Fruit fly (Drosophila melanogaster) whole organism, embryonic: Measurements from ENCODE around the gene CG42810.

Experiments used
- ATbp ChIP-seq: fragments of 200-800 bp; sonication (Bioruptor generic); optimal IDR thresholded peaks from 2 replicates; lab custom pipeline; 2017; ENCODE audit warnings: missing biosample characterization, mild to moderate bottlenecking, missing genetic modification characterization, missing genetic modification reagents
- Aef1 ChIP-seq: fragments of 200-800 bp; sonication (Bioruptor generic); IDR thresholded peaks from 3 replicates; pipeline ENCODE4 v1.3.6; 2022; ENCODE audit warnings: missing biosample characterization, missing genetic modification characterization
- Atf6 ChIP-seq: fragments of 200-800 bp; sonication (Bioruptor generic); IDR thresholded peaks from 2 replicates; pipeline ENCODE4 v1.3.6; 2022; ENCODE audit warnings: missing biosample characterization, missing genetic modification characterization
- CG11398 ChIP-seq: fragments of 200-800 bp; sonication (Bioruptor generic); optimal IDR thresholded peaks from 2 replicates; lab custom pipeline; 2016; ENCODE audit warnings: missing biosample characterization, missing genetic modification characterization
- CG11504 ChIP-seq: fragments of 200-800 bp; sonication (Bioruptor generic); optimal IDR thresholded peaks from 3 replicates; lab custom pipeline; 2019; ENCODE audit warnings: missing biosample characterization, mild to moderate bottlenecking, missing genetic modification characterization, moderate library complexity
- CG11696 ChIP-seq: fragments of 200-800 bp; sonication (Bioruptor generic); IDR thresholded peaks from 2 replicates; pipeline ENCODE4 v1.3.6; 2022; ENCODE audit warnings: missing biosample characterization, missing genetic modification characterization
- CG14860 ChIP-seq: fragments of 200-800 bp; sonication (Bioruptor generic); IDR thresholded peaks from 3 replicates; pipeline ENCODE4 v1.3.6; 2022; ENCODE audit warnings: missing biosample characterization, missing genetic modification characterization; ENCODE audit not compliant: partially characterized antibody
- CG1529 ChIP-seq: fragments of 200-800 bp; sonication (Bioruptor generic); optimal IDR thresholded peaks from 3 replicates; lab custom pipeline; 2018; ENCODE audit warnings: missing biosample characterization, missing genetic modification characterization
- CG1647 ChIP-seq: fragments of 200-800 bp; sonication (Bioruptor generic); optimal IDR thresholded peaks from 3 replicates; lab custom pipeline; 2016; ENCODE audit warnings: missing biosample characterization, missing genetic modification characterization
- CG17568 ChIP-seq: fragments of 200-800 bp; sonication (Bioruptor generic); optimal IDR thresholded peaks from 2 replicates; lab custom pipeline; 2018; ENCODE audit warnings: missing biosample characterization, mild to moderate bottlenecking, missing genetic modification characterization, moderate library complexity
- CG18764 ChIP-seq: fragments of 200-800 bp; sonication (Bioruptor generic); optimal IDR thresholded peaks from 3 replicates; lab custom pipeline; 2016; ENCODE audit warnings: missing biosample characterization, missing genetic modification characterization
- CG2712 ChIP-seq: fragments of 200-800 bp; optimal IDR thresholded peaks from 3 replicates; lab custom pipeline; 2019; ENCODE audit warnings: missing biosample characterization, mild to moderate bottlenecking, missing genetic modification characterization, moderate library complexity
- CG4328 ChIP-seq: fragments of 200-800 bp; sonication (Bioruptor generic); optimal IDR thresholded peaks from 3 replicates; lab custom pipeline; 2017; ENCODE audit warnings: missing biosample characterization, missing genetic modification reagents, missing genetic modification characterization
- CG4424 ChIP-seq: fragments of 200-800 bp; sonication (Bioruptor generic); optimal IDR thresholded peaks from 3 replicates; lab custom pipeline; 2016; ENCODE audit warnings: missing biosample characterization, missing genetic modification characterization
- CG7839 ChIP-seq: fragments of 200-800 bp; sonication (Bioruptor generic); optimal IDR thresholded peaks from 3 replicates; lab custom pipeline; 2018; ENCODE audit warnings: missing biosample characterization, mild to moderate bottlenecking, missing genetic modification characterization, moderate library complexity
- CG8478 ChIP-seq: fragments of >200 bp; optimal IDR thresholded peaks from 2 replicates; lab custom pipeline; 2018
- CG9932 ChIP-seq: fragments of 200-800 bp; sonication (Bioruptor generic); IDR thresholded peaks from 2 replicates; pipeline ENCODE4 v1.3.6; 2022; ENCODE audit warnings: missing biosample characterization, missing genetic modification characterization
- CTCF ChIP-seq: fragments of 200-800 bp; sonication (Bioruptor generic); optimal IDR thresholded peaks from 2 replicates; lab custom pipeline; 2017; ENCODE audit warnings: missing biosample characterization, mild to moderate bottlenecking, missing genetic modification characterization, moderate library complexity
- Dek ChIP-seq: fragments of 200-800 bp; sonication (Bioruptor generic); optimal IDR thresholded peaks from 3 replicates; lab custom pipeline; 2019; ENCODE audit warnings: missing biosample characterization, mild to moderate bottlenecking, missing genetic modification characterization, moderate library complexity
- E2f2 ChIP-seq: fragments of 200-800 bp; sonication (Bioruptor generic); IDR thresholded peaks from 2 replicates; pipeline ENCODE4 v1.3.6; 2022; ENCODE audit warnings: missing biosample characterization, missing genetic modification characterization
- H2.0 ChIP-seq: fragments of 200-800 bp; sonication (Bioruptor generic); IDR thresholded peaks from 2 replicates; pipeline ENCODE4 v1.3.6; 2022; ENCODE audit warnings: missing biosample characterization, missing genetic modification characterization
- HLH4C ChIP-seq: fragments of 200-800 bp; sonication (Bioruptor generic); IDR thresholded peaks from 3 replicates; pipeline ENCODE4 v1.3.6; 2022; ENCODE audit warnings: missing biosample characterization, missing genetic modification characterization; ENCODE audit not compliant: partially characterized antibody
- Hmx ChIP-seq: fragments of 200-800 bp; sonication (Bioruptor generic); optimal IDR thresholded peaks from 2 replicates; lab custom pipeline; 2016; ENCODE audit warnings: missing biosample characterization, missing genetic modification characterization
- Med ChIP-seq: fragments of 200-800 bp; sonication (Bioruptor generic); peaks from one replicate; lab custom pipeline; 2016; ENCODE audit warnings: missing biosample characterization, missing genetic modification characterization, mild to moderate bottlenecking, inconsistent platforms, moderate library complexity
- Opbp ChIP-seq: fragments of 200-800 bp; sonication (Bioruptor generic); IDR thresholded peaks from 3 replicates; pipeline ENCODE4 v1.3.6; 2022; ENCODE audit warnings: missing biosample characterization, missing genetic modification characterization; ENCODE audit not compliant: partially characterized antibody
- Scr ChIP-seq: fragments of 200-800 bp; sonication (Bioruptor generic); IDR thresholded peaks from 2 replicates; pipeline ENCODE4 v1.3.6; 2022; ENCODE audit warnings: missing biosample characterization, missing genetic modification characterization; ENCODE audit not compliant: partially characterized antibody
- Ssrp ChIP-seq: fragments of 200-800 bp; sonication (Bioruptor generic); optimal IDR thresholded peaks from 2 replicates; lab custom pipeline; 2018; ENCODE audit warnings: missing biosample characterization, mild to moderate bottlenecking, missing genetic modification characterization, moderate library complexity
- Vsx1 ChIP-seq: fragments of 200-800 bp; sonication (Bioruptor generic); optimal IDR thresholded peaks from 2 replicates; lab custom pipeline; 2017; ENCODE audit warnings: missing biosample characterization, mild to moderate bottlenecking, missing genetic modification characterization, missing genetic modification reagents
- Xrp1 ChIP-seq: fragments of 200-800 bp; sonication (Bioruptor generic); IDR thresholded peaks from 2 replicates; pipeline ENCODE4 v1.3.6; 2022; ENCODE audit warnings: missing biosample characterization, missing genetic modification characterization
- ase ChIP-seq: fragments of 200-800 bp; sonication (Bioruptor generic); IDR thresholded peaks from 3 replicates; pipeline ENCODE4 v1.3.6; 2022; ENCODE audit warnings: missing biosample characterization, missing genetic modification characterization
- chn ChIP-seq: fragments of 200-800 bp; sonication (Bioruptor generic); optimal IDR thresholded peaks from 2 replicates; lab custom pipeline; 2016; ENCODE audit warnings: missing biosample characterization, missing genetic modification characterization
- corto ChIP-seq: fragments of 200-800 bp; sonication (Bioruptor generic); optimal IDR thresholded peaks from 2 replicates; lab custom pipeline; 2016; ENCODE audit warnings: missing biosample characterization, mild to moderate bottlenecking, missing genetic modification characterization, moderate library complexity
- dati ChIP-seq: fragments of 200-800 bp; sonication (Bioruptor generic); IDR thresholded peaks from 2 replicates; pipeline ENCODE4 v1.3.6; 2022; ENCODE audit warnings: missing biosample characterization, missing genetic modification characterization
- fd102C ChIP-seq: fragments of 200-800 bp; sonication (Bioruptor generic); optimal IDR thresholded peaks from 2 replicates; lab custom pipeline; 2018; ENCODE audit warnings: missing biosample characterization, mild to moderate bottlenecking, missing genetic modification characterization, moderate library complexity
- ftz-f1 ChIP-seq: fragments of 200-800 bp; sonication (Bioruptor generic); optimal IDR thresholded peaks from 2 replicates; lab custom pipeline; 2016; ENCODE audit warnings: missing biosample characterization, missing genetic modification characterization
- knrl ChIP-seq: fragments of 200-800 bp; sonication (Bioruptor generic); IDR thresholded peaks from 3 replicates; pipeline ENCODE4 v1.3.6; 2022; ENCODE audit warnings: missing biosample characterization, missing genetic modification characterization; ENCODE audit not compliant: partially characterized antibody
- scrt ChIP-seq: fragments of 200-800 bp; sonication (Bioruptor generic); optimal IDR thresholded peaks from 2 replicates; lab custom pipeline; 2018; ENCODE audit warnings: missing biosample characterization, mild to moderate bottlenecking, missing genetic modification characterization, moderate library complexity
- sens-2 ChIP-seq: fragments of 200-800 bp; sonication (Bioruptor generic); IDR thresholded peaks from 2 replicates; pipeline ENCODE4 v1.3.6; 2022; ENCODE audit warnings: missing biosample characterization, missing genetic modification characterization
- so ChIP-seq: fragments of 200-800 bp; sonication (Bioruptor generic); IDR thresholded peaks from 3 replicates; pipeline ENCODE4 v1.3.6; 2022; ENCODE audit warnings: missing biosample characterization, missing genetic modification characterization
- tap ChIP-seq: fragments of 200-800 bp; optimal IDR thresholded peaks from 3 replicates; lab custom pipeline; 2019; ENCODE audit warnings: missing biosample characterization, mild to moderate bottlenecking, missing genetic modification characterization, moderate library complexity
- wor ChIP-seq: fragments of 200-800 bp; sonication (Bioruptor generic); IDR thresholded peaks from 2 replicates; pipeline ENCODE4 v1.3.6; 2022; ENCODE audit warnings: missing biosample characterization, missing genetic modification characterization
- yki ChIP-seq: fragments of >200 bp; optimal IDR thresholded peaks from 3 replicates; lab custom pipeline; 2018

Gene CG42810

DNA sequence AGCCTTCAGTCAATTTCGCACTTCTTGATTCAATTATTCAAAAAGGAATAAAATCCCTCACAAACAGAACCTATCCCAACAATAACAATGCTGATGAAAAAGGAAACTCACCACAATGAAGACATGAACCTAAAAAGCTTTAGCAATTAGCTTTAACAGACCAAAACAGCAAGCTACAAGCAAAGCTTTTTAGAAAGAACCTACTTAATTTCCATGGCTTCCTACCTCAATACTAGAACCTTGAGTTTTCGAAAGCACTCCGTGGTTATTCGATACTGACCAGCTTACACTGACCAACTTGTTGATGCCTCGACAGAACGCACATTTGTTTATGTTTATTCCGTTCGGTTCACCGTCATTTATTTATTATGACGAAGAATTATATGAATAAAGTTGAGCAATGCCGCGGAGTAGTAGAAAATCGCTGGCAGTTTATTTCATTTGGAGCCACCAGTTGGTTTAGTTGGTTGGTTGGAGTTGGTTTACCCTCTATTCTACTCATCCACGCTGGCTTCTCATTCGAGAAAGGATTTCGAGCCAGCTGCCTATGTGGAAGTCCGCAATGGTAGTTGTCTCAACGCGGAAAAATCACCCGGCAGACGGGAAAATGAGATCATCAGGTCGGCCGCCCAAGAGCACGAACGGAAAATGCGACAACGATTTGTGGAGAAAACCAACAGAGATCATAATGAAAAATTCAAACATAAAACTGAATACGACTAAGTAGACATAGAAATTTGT, at the start of gene CG42810:
Gene CG42810 (plus strand): TSS at position 691 of the 741 bp plus-strand sequence.
- no peak for TF ChIP-seq yki
- TF ChIP-seq sens-2 (GFP tag; lab: Robert Waterston, UW), result no peak
- peak; percentile 14 for TF ChIP-seq Med (GFP tag; lab: Kevin White, UChicago)
- TF ChIP-seq CG18764 (GFP tag; lab: Kevin White, UChicago), result no peak
- no peak for TF ChIP-seq Hmx
- no peak for TF ChIP-seq CG4424 (GFP tag; lab: Kevin White, UChicago)
- no peak for TF ChIP-seq H2.0 (GFP tag; lab: Robert Waterston, UW)
- TF ChIP-seq CG7839, result no peak
- TF ChIP-seq CG1529 (GFP tag; lab: Kevin White, UChicago), result no peak
- TF ChIP-seq wor (GFP tag; lab: Robert Waterston, UW), result no peak
- no peak for TF ChIP-seq E2f2 (GFP tag; lab: Robert Waterston, UW)
- no peak for TF ChIP-seq CG8478 (lab: Kevin White, UChicago)
- no peak for TF ChIP-seq fd102C (GFP tag; lab: Kevin White, UChicago)
- TF ChIP-seq corto (GFP tag; lab: Kevin White, UChicago), result no peak
- TF ChIP-seq ATbp (GFP tag; lab: Kevin White, UChicago), result no peak
- no peak for TF ChIP-seq dati (GFP tag; lab: Robert Waterston, UW)
- no peak for TF ChIP-seq Xrp1
- TF ChIP-seq CG11696 (GFP tag; lab: Robert Waterston, UW), result no peak
- TF ChIP-seq Ssrp (tag; lab: Kevin White, UChicago), result no peak
- TF ChIP-seq CG4328 (GFP tag; lab: Kevin White, UChicago), result no peak
- TF ChIP-seq Opbp (GFP tag; lab: Robert Waterston, UW), result no peak
- no peak for TF ChIP-seq Aef1 (GFP tag; lab: Robert Waterston, UW)
- no peak for TF ChIP-seq Atf6 (GFP tag; lab: Robert Waterston, UW)
- TF ChIP-seq CTCF, result peak; percentile 60
- no peak for TF ChIP-seq CG11398 (GFP tag; lab: Kevin White, UChicago)
- TF ChIP-seq CG11504 (tag; lab: Kevin White, UChicago), result peak; percentile 2
- no peak for TF ChIP-seq CG2712 (tag; lab: Kevin White, UChicago)
- no peak for TF ChIP-seq Scr (GFP tag; lab: Robert Waterston, UW)
- no peak for TF ChIP-seq ase
- TF ChIP-seq CG17568, result no peak
- TF ChIP-seq tap (tag; lab: Kevin White, UChicago), result no peak
- TF ChIP-seq ftz-f1 (GFP tag; lab: Kevin White, UChicago), result peak; percentile 90
- 0 out of 3 replicates have a peak, but pooled peaks have one; percentile 58 for TF ChIP-seq so
- TF ChIP-seq scrt, result peak; percentile 85

DNA sequence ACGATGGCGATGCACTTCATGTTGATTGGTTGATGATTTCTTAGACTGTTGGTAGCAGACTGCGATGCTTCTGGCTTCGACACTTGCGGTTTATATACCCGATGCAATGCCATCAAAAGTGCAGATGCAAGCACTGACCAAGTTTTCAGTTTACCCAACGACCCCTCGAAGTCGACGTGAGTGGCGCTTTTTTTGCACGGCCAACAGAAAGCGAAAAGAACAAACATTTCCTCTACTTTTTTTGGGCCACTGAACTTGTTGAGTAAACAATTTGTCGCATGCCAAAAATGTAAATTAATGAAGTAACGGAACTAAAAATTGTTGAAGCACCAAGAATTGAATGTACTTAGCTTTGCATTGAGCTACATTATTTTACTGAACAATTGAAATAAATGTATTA, 47.9 kb upstream of the CG42810 start, which contains the start of gene Vm34Ca:
Gene Vm34Ca (minus strand): TSS at position 66 of the 400 bp plus-strand sequence.
- no peak for TF ChIP-seq chn (GFP tag; lab: Kevin White, UChicago)
- TF ChIP-seq CG1647 (GFP tag; lab: Kevin White, UChicago), result no peak
- 0 out of 3 replicates have a peak, but pooled peaks have one; percentile 12 for TF ChIP-seq CG14860 (GFP tag; lab: Robert Waterston, UW)
- no peak for TF ChIP-seq HLH4C
- TF ChIP-seq CG9932 (GFP tag; lab: Robert Waterston, UW), result no peak
- TF ChIP-seq Dek (tag; lab: Kevin White, UChicago), result no peak
- TF ChIP-seq knrl (GFP tag; lab: Robert Waterston, UW), result no peak
- TF ChIP-seq Vsx1 (GFP tag; lab: Kevin White, UChicago), result no peak
